Fruit fly (Drosophila melanogaster) whole organism, embryonic: ENCODE measurements around the gene vari.

Experiments
- Adf1 ChIP-seq: fragments of 200-800 bp; sonication (Bioruptor generic); IDR thresholded peaks from 2 replicates; pipeline ENCODE4 v1.3.6; 2022; ENCODE audit warnings: missing biosample characterization, missing genetic modification characterization
- CG10321 ChIP-seq: fragments of 200-800 bp; sonication (Bioruptor generic); IDR thresholded peaks from 2 replicates; pipeline ENCODE4 v1.3.6; 2022; ENCODE audit warnings: missing biosample characterization, missing genetic modification characterization
- CG11723 ChIP-seq: fragments of 200-800 bp; sonication (Bioruptor generic); optimal IDR thresholded peaks from 2 replicates; lab custom pipeline; 2017; ENCODE audit warnings: missing biosample characterization, mild to moderate bottlenecking, missing genetic modification characterization
- CG12236 ChIP-seq: fragments of 200-800 bp; sonication (Bioruptor generic); optimal IDR thresholded peaks from 2 replicates; lab custom pipeline; 2016; ENCODE audit warnings: missing biosample characterization, missing genetic modification characterization
- CG12391 ChIP-seq: fragments of 200-800 bp; sonication (Bioruptor generic); optimal IDR thresholded peaks from 3 replicates; lab custom pipeline; 2018; ENCODE audit warnings: missing biosample characterization, mild to moderate bottlenecking, missing genetic modification characterization, moderate library complexity
- CG13424 ChIP-seq: fragments of 200-800 bp; sonication (Bioruptor generic); optimal IDR thresholded peaks from 2 replicates; lab custom pipeline; 2019; ENCODE audit warnings: missing biosample characterization, mild to moderate bottlenecking, missing genetic modification characterization, moderate library complexity
- CG13894 ChIP-seq: fragments of 200-800 bp; sonication (Bioruptor generic); optimal IDR thresholded peaks from 3 replicates; lab custom pipeline; 2018; ENCODE audit warnings: missing biosample characterization, mild to moderate bottlenecking, missing genetic modification characterization, moderate library complexity
- CG1602 ChIP-seq: fragments of 200-800 bp; sonication (Bioruptor generic); optimal IDR thresholded peaks from 3 replicates; lab custom pipeline; 2016; ENCODE audit warnings: missing biosample characterization, missing genetic modification characterization
- CG30403 ChIP-seq: fragments of 200-800 bp; sonication (Bioruptor generic); optimal IDR thresholded peaks from 3 replicates; lab custom pipeline; 2016; ENCODE audit warnings: missing biosample characterization, missing genetic modification characterization
- CG31224 ChIP-seq: fragments of 200-800 bp; sonication (Bioruptor generic); IDR thresholded peaks from 2 replicates; pipeline ENCODE4 v1.3.6; 2022; ENCODE audit warnings: missing biosample characterization, missing genetic modification characterization
- CG4617 ChIP-seq: fragments of 200-800 bp; sonication (Bioruptor generic); optimal IDR thresholded peaks from 3 replicates; lab custom pipeline; 2016; ENCODE audit warnings: missing biosample characterization, missing genetic modification characterization, borderline replicate concordance
- CG5180 ChIP-seq: fragments of 200-800 bp; sonication (Bioruptor generic); optimal IDR thresholded peaks from 3 replicates; lab custom pipeline; 2017; ENCODE audit warnings: missing biosample characterization, missing genetic modification characterization, mild to moderate bottlenecking, moderate library complexity, missing genetic modification reagents
- CG6254 ChIP-seq: fragments of 200-800 bp; sonication (Bioruptor generic); optimal IDR thresholded peaks from 3 replicates; lab custom pipeline; 2017; ENCODE audit warnings: mild to moderate bottlenecking, missing biosample characterization, missing genetic modification reagents, missing genetic modification characterization
- CG6689 ChIP-seq: fragments of 200-800 bp; sonication (Bioruptor generic); IDR thresholded peaks from 2 replicates; pipeline ENCODE4 v1.3.6; 2022; ENCODE audit warnings: missing biosample characterization, missing genetic modification characterization
- CG6765 ChIP-seq: fragments of 200-800 bp; sonication (Bioruptor generic); optimal IDR thresholded peaks from 3 replicates; lab custom pipeline; 2017; ENCODE audit warnings: missing biosample characterization, mild to moderate bottlenecking, missing genetic modification characterization
- CG6791 ChIP-seq: fragments of 200-800 bp; sonication (Bioruptor generic); IDR thresholded peaks from 3 replicates; pipeline ENCODE4 v1.3.6; 2022; ENCODE audit warnings: missing biosample characterization, missing genetic modification characterization; ENCODE audit not compliant: partially characterized antibody
- CG7745 ChIP-seq: fragments of 200-800 bp; sonication (Bioruptor generic); optimal IDR thresholded peaks from 2 replicates; lab custom pipeline; 2018; ENCODE audit warnings: missing biosample characterization, mild to moderate bottlenecking, missing genetic modification characterization, moderate library complexity
- CG7786 ChIP-seq: fragments of 200-800 bp; sonication (Bioruptor generic); optimal IDR thresholded peaks from 2 replicates; lab custom pipeline; 2016; ENCODE audit warnings: missing biosample characterization, missing genetic modification characterization
- CG8359 ChIP-seq: fragments of 200-800 bp; sonication (Bioruptor generic); optimal IDR thresholded peaks from 2 replicates; lab custom pipeline; 2017; ENCODE audit warnings: missing biosample characterization, mild to moderate bottlenecking, missing genetic modification characterization, borderline replicate concordance
- Camta ChIP-seq: fragments of 200-800 bp; sonication (Bioruptor generic); optimal IDR thresholded peaks from 2 replicates; lab custom pipeline; 2016; ENCODE audit warnings: missing biosample characterization, missing genetic modification characterization
- CkIIα-i1 ChIP-seq: fragments of 200-800 bp; sonication (Bioruptor generic); IDR thresholded peaks from 2 replicates; pipeline ENCODE4 v1.3.6; 2022; ENCODE audit warnings: missing biosample characterization, missing genetic modification characterization
- CoRest ChIP-seq: fragments of 200-800 bp; sonication (Bioruptor generic); optimal IDR thresholded peaks from 3 replicates; lab custom pipeline; 2018; ENCODE audit warnings: missing biosample characterization, mild to moderate bottlenecking, missing genetic modification characterization, moderate library complexity
- Deaf1 ChIP-seq: fragments of 200-800 bp; optimal IDR thresholded peaks from 3 replicates; lab custom pipeline; 2019; ENCODE audit warnings: missing biosample characterization, mild to moderate bottlenecking, missing genetic modification characterization, moderate library complexity
- Drgx ChIP-seq: fragments of 200-800 bp; sonication (Bioruptor generic); IDR thresholded peaks from 2 replicates; pipeline ENCODE4 v1.3.6; 2022; ENCODE audit warnings: missing biosample characterization, missing genetic modification characterization
- Fer1 ChIP-seq: fragments of 200-800 bp; sonication (Bioruptor generic); optimal IDR thresholded peaks from 2 replicates; lab custom pipeline; 2017; ENCODE audit warnings: missing biosample characterization, mild to moderate bottlenecking, missing genetic modification characterization
- HmgZ ChIP-seq: fragments of 200-800 bp; sonication (Bioruptor generic); optimal IDR thresholded peaks from 2 replicates; lab custom pipeline; 2018; ENCODE audit warnings: missing biosample characterization, mild to moderate bottlenecking, missing genetic modification characterization
- Hmx ChIP-seq: fragments of 200-800 bp; sonication (Bioruptor generic); optimal IDR thresholded peaks from 2 replicates; lab custom pipeline; 2016; ENCODE audit warnings: missing biosample characterization, missing genetic modification characterization
- Hr39 ChIP-seq: fragments of >200 bp; optimal IDR thresholded peaks from 2 replicates; lab custom pipeline; 2017
- MTF-1 ChIP-seq: fragments of 200-800 bp; sonication (Bioruptor generic); optimal IDR thresholded peaks from 2 replicates; lab custom pipeline; 2018; ENCODE audit warnings: missing biosample characterization, mild to moderate bottlenecking, missing genetic modification characterization, borderline replicate concordance
- Meics ChIP-seq: fragments of 200-800 bp; sonication (Bioruptor generic); optimal IDR thresholded peaks from 2 replicates; lab custom pipeline; 2017; ENCODE audit warnings: missing biosample characterization, mild to moderate bottlenecking, missing genetic modification characterization
- Mrtf ChIP-seq: fragments of 200-800 bp; sonication (Bioruptor generic); IDR thresholded peaks from 3 replicates; pipeline ENCODE4 v1.3.6; 2022; ENCODE audit warnings: missing biosample characterization, missing genetic modification characterization
- Poxn ChIP-seq: fragments of 200-800 bp; sonication (Bioruptor generic); IDR thresholded peaks from 2 replicates; pipeline ENCODE4 v1.3.6; 2022; ENCODE audit warnings: missing biosample characterization, missing genetic modification characterization
- Usf ChIP-seq: fragments of 200-800 bp; sonication (Bioruptor generic); optimal IDR thresholded peaks from 2 replicates; lab custom pipeline; 2017; ENCODE audit warnings: missing genotype, missing biosample characterization, missing genetic modification characterization
- Vsx1 ChIP-seq: fragments of 200-800 bp; sonication (Bioruptor generic); optimal IDR thresholded peaks from 2 replicates; lab custom pipeline; 2017; ENCODE audit warnings: missing biosample characterization, mild to moderate bottlenecking, missing genetic modification characterization, missing genetic modification reagents
- aop ChIP-seq: fragments of 200-800 bp; sonication (Bioruptor generic); IDR thresholded peaks from 2 replicates; pipeline ENCODE4 v1.3.6; 2022; ENCODE audit warnings: missing biosample characterization, missing genetic modification characterization
- ato ChIP-seq: fragments of 200-800 bp; sonication (Bioruptor generic); IDR thresholded peaks from 2 replicates; pipeline ENCODE4 v1.3.6; 2022; ENCODE audit warnings: missing biosample characterization, missing genetic modification characterization; ENCODE audit not compliant: partially characterized antibody
- chinmo ChIP-seq: fragments of 200-800 bp; sonication (Bioruptor generic); IDR thresholded peaks from 4 replicates; pipeline ENCODE4 v1.3.6; 2022; ENCODE audit warnings: missing biosample characterization, missing genetic modification characterization; ENCODE audit not compliant: partially characterized antibody
- grau ChIP-seq: fragments of 200-800 bp; optimal IDR thresholded peaks from 3 replicates; lab custom pipeline; 2019; ENCODE audit warnings: missing biosample characterization, mild to moderate bottlenecking, missing genetic modification characterization, moderate library complexity
- gsb-n ChIP-seq: fragments of 200-800 bp; sonication (Bioruptor generic); optimal IDR thresholded peaks from 3 replicates; lab custom pipeline; 2018; ENCODE audit warnings: missing biosample characterization, mild to moderate bottlenecking, missing genetic modification characterization
- lab ChIP-seq: fragments of 200-800 bp; sonication (Bioruptor generic); optimal IDR thresholded peaks from 3 replicates; lab custom pipeline; 2017; ENCODE audit warnings: missing biosample characterization, missing genetic modification characterization, mild to moderate bottlenecking, moderate library complexity, missing genetic modification reagents
- lbe ChIP-seq: fragments of 200-800 bp; sonication (Bioruptor generic); optimal IDR thresholded peaks from 2 replicates; lab custom pipeline; 2016; ENCODE audit warnings: missing biosample characterization, mild to moderate bottlenecking, missing genetic modification characterization
- mirr ChIP-seq: fragments of 200-800 bp; sonication (Bioruptor generic); optimal IDR thresholded peaks from 3 replicates; lab custom pipeline; 2018; ENCODE audit warnings: missing biosample characterization, mild to moderate bottlenecking, missing genetic modification characterization
- otp ChIP-seq: fragments of 200-800 bp; sonication (Bioruptor generic); IDR thresholded peaks from 3 replicates; pipeline ENCODE4, ENCODE4 v1.3.6; 2022; ENCODE audit warnings: missing biosample characterization, missing genetic modification characterization
- pros ChIP-seq: fragments of 200-800 bp; sonication (Bioruptor generic); optimal IDR thresholded peaks from 3 replicates; lab custom pipeline; 2019; ENCODE audit warnings: missing biosample characterization, mild to moderate bottlenecking, missing genetic modification characterization, moderate library complexity
- toy ChIP-seq: fragments of 200-800 bp; sonication (Bioruptor generic); IDR thresholded peaks from 2 replicates; pipeline ENCODE4 v1.3.6; 2022; ENCODE audit warnings: missing biosample characterization, missing genetic modification characterization
- ttk ChIP-seq: fragments of 200-800 bp; sonication (Bioruptor generic); IDR thresholded peaks from 2 replicates; pipeline ENCODE4 v2.1.2; 2022; ENCODE audit warnings: missing biosample characterization, missing genetic modification characterization
- vvl ChIP-seq: fragments of 200-800 bp; sonication (Bioruptor generic); IDR thresholded peaks from 2 replicates; pipeline ENCODE4 v1.3.6; 2022; ENCODE audit warnings: missing biosample characterization, missing genetic modification characterization
- zfh1 ChIP-seq: fragments of 200-800 bp; sonication (Bioruptor generic); IDR thresholded peaks from 3 replicates; pipeline ENCODE4 v1.3.6; 2022; ENCODE audit warnings: missing biosample characterization, missing genetic modification characterization

vari gene

DNA sequence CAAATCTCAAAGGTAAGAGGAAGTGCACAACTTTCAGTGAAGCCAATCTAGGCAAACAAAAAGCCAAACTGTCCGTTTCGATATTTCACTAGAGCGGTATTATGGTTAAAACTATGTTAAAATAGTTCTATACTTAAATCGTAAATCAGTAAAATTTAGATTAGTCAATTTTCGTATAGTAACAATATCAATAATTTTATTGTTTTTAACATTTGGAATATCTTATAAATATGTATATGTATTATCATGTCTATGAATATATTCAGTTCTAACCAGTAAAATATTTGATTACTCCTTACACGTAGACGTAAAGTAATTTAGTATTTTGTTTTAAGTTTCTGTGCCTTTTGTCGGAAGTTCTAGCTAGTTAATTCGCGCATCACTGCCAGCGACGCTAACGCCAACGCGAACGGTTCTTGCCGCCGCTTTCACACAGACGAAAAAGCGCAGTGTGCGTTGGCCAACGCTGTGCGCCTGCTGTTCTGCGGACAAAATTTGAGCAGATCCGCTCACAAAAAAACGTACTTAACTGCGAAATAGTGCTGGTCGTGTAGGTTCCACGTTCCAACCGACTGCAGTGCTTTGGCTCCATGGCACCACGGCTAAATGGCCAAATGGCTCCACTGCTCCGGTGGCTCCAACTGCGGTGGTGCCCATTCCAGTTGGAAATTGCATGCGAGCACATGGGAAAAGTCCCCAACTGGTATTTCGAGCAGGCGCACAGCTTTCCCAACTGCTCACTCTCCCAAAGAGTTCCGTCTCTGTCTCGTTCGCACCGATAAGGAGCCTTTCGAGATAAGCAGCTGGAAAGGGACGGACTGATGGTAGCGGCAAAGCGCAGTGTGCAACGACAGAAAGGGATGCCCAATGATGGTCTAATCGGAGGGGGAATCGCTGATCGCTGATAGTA lies 26.6 kb upstream of the vari start (continued):
- TF ChIP-seq ttk (GFP tag; lab: Robert Waterston, UW): 0 out of 2 replicates have a peak, but pooled peaks have one; percentile 5
- no peak for TF ChIP-seq Camta
- TF ChIP-seq CG7786: no peak
- no peak for TF ChIP-seq aop (GFP tag; lab: Robert Waterston, UW)
- TF ChIP-seq CG30403: peak; percentile 42
- no peak for TF ChIP-seq CG11723 (GFP tag; lab: Kevin White, UChicago)
- no peak for TF ChIP-seq CG13894
- peak; percentile 31 for TF ChIP-seq MTF-1 (GFP tag; lab: Kevin White, UChicago)
- TF ChIP-seq CG12391 (tag; lab: Kevin White, UChicago): peak; percentile 48
- TF ChIP-seq CG1602 (GFP tag; lab: Kevin White, UChicago): no peak
- peak; percentile 15 for TF ChIP-seq Fer1
- no peak for TF ChIP-seq CG12236 (GFP tag; lab: Kevin White, UChicago)
- TF ChIP-seq Deaf1 (tag; lab: Kevin White, UChicago): peak; percentile 29
- no peak for TF ChIP-seq vvl (GFP tag; lab: Robert Waterston, UW)
- no peak for TF ChIP-seq CG6254 (GFP tag; lab: Kevin White, UChicago)
- TF ChIP-seq Poxn (GFP tag; lab: Robert Waterston, UW): no peak
- TF ChIP-seq CG10321 (GFP tag; lab: Robert Waterston, UW): peak; percentile 95
- peak; percentile 70 for TF ChIP-seq Drgx (GFP tag; lab: Robert Waterston, UW)
- TF ChIP-seq Vsx1 (GFP tag; lab: Kevin White, UChicago): no peak
- no peak for TF ChIP-seq ato (GFP tag; lab: Robert Waterston, UW)
- peak; percentile 19 for TF ChIP-seq CG6765 (GFP tag; lab: Kevin White, UChicago)
- TF ChIP-seq Adf1 (GFP tag; lab: Robert Waterston, UW): peak; percentile 61
- TF ChIP-seq CG6791 (GFP tag; lab: Robert Waterston, UW): peak; percentile 55; the same call in 1 of the 3 replicates
- TF ChIP-seq chinmo (GFP tag; lab: Robert Waterston, UW): peak; percentile 98; the same call in 3 of the 4 replicates
- peak; percentile 41 for TF ChIP-seq CoRest (tag; lab: Kevin White, UChicago)
- TF ChIP-seq mirr (GFP tag; lab: Kevin White, UChicago): peak; percentile 58
- peak; percentile 44; the same call in 1 of the 3 replicates for TF ChIP-seq otp (GFP tag; lab: Robert Waterston, UW)
- TF ChIP-seq Usf (GFP tag; lab: Kevin White, UChicago): no peak
- TF ChIP-seq CG4617 (GFP tag; lab: Kevin White, UChicago): no peak
- no peak for TF ChIP-seq CkIIα-i1
- TF ChIP-seq CG6689 (GFP tag; lab: Robert Waterston, UW): 0 out of 2 replicates have a peak, but pooled peaks have one; percentile 18
- no peak for TF ChIP-seq Hmx (GFP tag; lab: Kevin White, UChicago)
- TF ChIP-seq zfh1 (GFP tag; lab: Robert Waterston, UW): peak; percentile 29; the same call in 1 of the 3 replicates
- TF ChIP-seq CG13424 (tag; lab: Kevin White, UChicago): peak; percentile 18
- TF ChIP-seq gsb-n (tag; lab: Kevin White, UChicago): no peak
- TF ChIP-seq lab: peak; percentile 49
- peak; percentile 15 for TF ChIP-seq grau
- peak; percentile 81 for TF ChIP-seq HmgZ (tag; lab: Kevin White, UChicago)
- TF ChIP-seq CG8359 (GFP tag; lab: Kevin White, UChicago): no peak
- TF ChIP-seq lbe (GFP tag; lab: Kevin White, UChicago): peak; percentile 39
- TF ChIP-seq toy (GFP tag; lab: Robert Waterston, UW): no peak
- TF ChIP-seq pros: peak; percentile 88
- peak; percentile 33 for TF ChIP-seq Meics (GFP tag; lab: Kevin White, UChicago)
- TF ChIP-seq Mrtf (GFP tag; lab: Robert Waterston, UW): no peak
- TF ChIP-seq CG5180 (GFP tag; lab: Kevin White, UChicago): peak; percentile 58
- peak; percentile 3 for TF ChIP-seq CG7745 (tag; lab: Kevin White, UChicago)
- peak; percentile 100 for TF ChIP-seq CG31224 (GFP tag; lab: Robert Waterston, UW)
- no peak for TF ChIP-seq Hr39 (lab: Kevin White, UChicago)
